Fruit fly (Drosophila melanogaster) whole organism, embryonic: ENCODE results near the gene wam.
A peak's percentile ranks its signal among the peaks of the same experiment; 100 is the strongest.

Experiments used
- Atf-2 ChIP-seq: fragments of 200-800 bp; sonication (Bioruptor generic); optimal IDR thresholded peaks from 2 replicates; lab custom pipeline; 2016; ENCODE audit warnings: missing biosample characterization, missing genetic modification characterization
- B-H2 ChIP-seq: fragments of 200-800 bp; sonication (Bioruptor generic); optimal IDR thresholded peaks from 2 replicates; lab custom pipeline; 2018; ENCODE audit warnings: missing biosample characterization, mild to moderate bottlenecking, missing genetic modification characterization
- CG11093 ChIP-seq: fragments of 200-800 bp; sonication (Bioruptor generic); IDR thresholded peaks from 3 replicates; pipeline ENCODE4 v1.3.6; 2022; ENCODE audit warnings: missing biosample characterization, missing genetic modification characterization
- CG12104 ChIP-seq: fragments of 200-800 bp; sonication (Bioruptor generic); optimal IDR thresholded peaks from 3 replicates; lab custom pipeline; 2016; ENCODE audit warnings: missing biosample characterization, missing genetic modification characterization
- CG13424 ChIP-seq: fragments of 200-800 bp; sonication (Bioruptor generic); optimal IDR thresholded peaks from 2 replicates; lab custom pipeline; 2019; ENCODE audit warnings: missing biosample characterization, mild to moderate bottlenecking, missing genetic modification characterization, moderate library complexity
- CG17361 ChIP-seq: fragments of 200-800 bp; sonication (Bioruptor generic); IDR thresholded peaks from 3 replicates; pipeline ENCODE4 v1.3.6; 2022; ENCODE audit warnings: missing biosample characterization, missing genetic modification characterization
- CG18764 ChIP-seq: fragments of 200-800 bp; sonication (Bioruptor generic); optimal IDR thresholded peaks from 3 replicates; lab custom pipeline; 2016; ENCODE audit warnings: missing biosample characterization, missing genetic modification characterization
- CG2116 ChIP-seq: fragments of 200-800 bp; sonication (Bioruptor generic); optimal IDR thresholded peaks from 3 replicates; lab custom pipeline; 2018; ENCODE audit warnings: missing biosample characterization, mild to moderate bottlenecking, missing genetic modification characterization
- CG2120 ChIP-seq: fragments of 200-800 bp; sonication (Bioruptor generic); optimal IDR thresholded peaks from 3 replicates; lab custom pipeline; 2016; ENCODE audit warnings: missing biosample characterization, missing genetic modification characterization
- CG2678 ChIP-seq: fragments of 200-800 bp; sonication (Bioruptor generic); optimal IDR thresholded peaks from 3 replicates; lab custom pipeline; 2019; ENCODE audit warnings: missing biosample characterization, mild to moderate bottlenecking, missing genetic modification characterization, moderate library complexity
- CG2712 ChIP-seq: fragments of 200-800 bp; optimal IDR thresholded peaks from 3 replicates; lab custom pipeline; 2019; ENCODE audit warnings: missing biosample characterization, mild to moderate bottlenecking, missing genetic modification characterization, moderate library complexity
- CG2875 ChIP-seq: fragments of 200-800 bp; sonication (Bioruptor generic); optimal IDR thresholded peaks from 2 replicates; lab custom pipeline; 2017; ENCODE audit warnings: missing biosample characterization, mild to moderate bottlenecking, missing genetic modification characterization, missing genetic modification reagents
- CG3065 ChIP-seq: fragments of 200-800 bp; sonication (Bioruptor generic); optimal IDR thresholded peaks from 2 replicates; lab custom pipeline; 2016; ENCODE audit warnings: missing biosample characterization, missing genetic modification characterization
- CG4282 ChIP-seq: fragments of 200-800 bp; sonication (Bioruptor generic); optimal IDR thresholded peaks from 2 replicates; lab custom pipeline; 2016; ENCODE audit warnings: missing biosample characterization, missing genetic modification characterization
- CG4404 ChIP-seq: fragments of 200-800 bp; sonication (Bioruptor generic); IDR thresholded peaks from 2 replicates; pipeline ENCODE4 v1.3.6; 2022; ENCODE audit warnings: missing biosample characterization, missing genetic modification characterization
- CG6791 ChIP-seq: fragments of 200-800 bp; sonication (Bioruptor generic); IDR thresholded peaks from 3 replicates; pipeline ENCODE4 v1.3.6; 2022; ENCODE audit warnings: missing biosample characterization, missing genetic modification characterization; ENCODE audit not compliant: partially characterized antibody
- CG7987 ChIP-seq: fragments of 200-800 bp; sonication (Bioruptor generic); optimal IDR thresholded peaks from 2 replicates; lab custom pipeline; 2018; ENCODE audit warnings: missing biosample characterization, mild to moderate bottlenecking, missing genetic modification characterization, moderate library complexity
- Dfd ChIP-seq, 2 experiments: fragments of >200 bp; optimal IDR thresholded peaks; 2 replicates each; lab custom pipeline; 2017; ENCODE audit warnings: missing biosample characterization in 2 of 2, missing genetic modification characterization in 2 of 2
- Gsc ChIP-seq: fragments of 200-800 bp; sonication (Bioruptor generic); IDR thresholded peaks from 2 replicates; pipeline ENCODE4 v1.3.6; 2022; ENCODE audit warnings: missing biosample characterization, missing genetic modification characterization
- Hsf ChIP-seq: fragments of 200-800 bp; sonication (Bioruptor generic); optimal IDR thresholded peaks from 3 replicates; lab custom pipeline; 2016; ENCODE audit warnings: missing biosample characterization, missing genetic modification characterization
- Lim3 ChIP-seq: fragments of 200-800 bp; sonication (Bioruptor generic); IDR thresholded peaks from 2 replicates; pipeline ENCODE4 v1.3.6; 2022; ENCODE audit warnings: missing biosample characterization, missing genetic modification characterization
- Lpt ChIP-seq: fragments of >200 bp; optimal IDR thresholded peaks from 2 replicates; lab custom pipeline; 2018; ENCODE audit warnings: missing biosample characterization, missing genetic modification characterization
- Neu2 ChIP-seq: fragments of 200-800 bp; sonication (Bioruptor generic); optimal IDR thresholded peaks from 3 replicates; lab custom pipeline; 2016; ENCODE audit warnings: missing biosample characterization, missing genetic modification characterization, borderline replicate concordance
- NfI ChIP-seq: fragments of 200-800 bp; sonication (Bioruptor generic); optimal IDR thresholded peaks from 3 replicates; lab custom pipeline; 2018; ENCODE audit warnings: missing biosample characterization, mild to moderate bottlenecking, missing genetic modification characterization, moderate library complexity
- Sin3A ChIP-seq: fragments of >200 bp; optimal IDR thresholded peaks from 2 replicates; lab custom pipeline; 2018
- Ssrp ChIP-seq: fragments of 200-800 bp; sonication (Bioruptor generic); optimal IDR thresholded peaks from 2 replicates; lab custom pipeline; 2018; ENCODE audit warnings: missing biosample characterization, mild to moderate bottlenecking, missing genetic modification characterization, moderate library complexity
- TFAM ChIP-seq: fragments of 200-800 bp; sonication (Bioruptor generic); optimal IDR thresholded peaks from 2 replicates; lab custom pipeline; 2017; ENCODE audit warnings: missing biosample characterization, missing genetic modification characterization, inconsistent platforms
- crol ChIP-seq: fragments of 200-800 bp; sonication (Bioruptor generic); IDR thresholded peaks from 2 replicates; pipeline ENCODE4 v1.3.6; 2022; ENCODE audit warnings: missing biosample characterization, missing genetic modification characterization
- cwo ChIP-seq: fragments of 200-800 bp; sonication (Bioruptor generic); optimal IDR thresholded peaks from 3 replicates; lab custom pipeline; 2017; ENCODE audit warnings: missing biosample characterization, missing genetic modification characterization, mild to moderate bottlenecking, moderate library complexity, missing genetic modification reagents
- da ChIP-seq: fragments of 200-800 bp; sonication (Bioruptor generic); optimal IDR thresholded peaks from 2 replicates; lab custom pipeline; 2016; ENCODE audit warnings: missing biosample characterization, missing genetic modification characterization
- dmrt99B ChIP-seq: fragments of 200-800 bp; sonication (Bioruptor generic); optimal IDR thresholded peaks from 2 replicates; lab custom pipeline; 2018; ENCODE audit warnings: missing biosample characterization, mild to moderate bottlenecking, missing genetic modification characterization, moderate library complexity
- exex ChIP-seq: fragments of 200-800 bp; sonication (Bioruptor generic); optimal IDR thresholded peaks from 4 replicates; lab custom pipeline; 2018; ENCODE audit warnings: missing biosample characterization, mild to moderate bottlenecking, missing genetic modification characterization, moderate library complexity
- fd96Cb ChIP-seq: fragments of 200-800 bp; sonication (Bioruptor generic); optimal IDR thresholded peaks from 2 replicates; lab custom pipeline; 2018; ENCODE audit warnings: missing biosample characterization, mild to moderate bottlenecking, missing genetic modification characterization, moderate library complexity
- fru ChIP-seq: fragments of >200 bp; optimal IDR thresholded peaks from 2 replicates; lab custom pipeline; 2017
- gem ChIP-seq: fragments of 200-800 bp; sonication (Bioruptor generic); optimal IDR thresholded peaks from 2 replicates; lab custom pipeline; 2019; ENCODE audit warnings: missing biosample characterization, mild to moderate bottlenecking, missing genetic modification characterization, moderate library complexity
- gt ChIP-seq: fragments of 200-800 bp; sonication (Bioruptor generic); IDR thresholded peaks from 2 replicates; pipeline ENCODE4 v1.3.6; 2022; ENCODE audit warnings: missing biosample characterization, missing genetic modification characterization
- insv ChIP-seq, 2 experiments: fragments of 200-800 bp; sonication (Bioruptor generic); optimal IDR thresholded peaks; 3 replicates each; lab custom pipeline; 2016 to 2018; ENCODE audit warnings: missing biosample characterization in 2 of 2, missing genetic modification characterization in 2 of 2
- jigr1 ChIP-seq: fragments of 200-800 bp; sonication (Bioruptor generic); IDR thresholded peaks from 3 replicates; pipeline ENCODE4 v1.3.6; 2022; ENCODE audit warnings: missing biosample characterization, missing genetic modification characterization
- jumu ChIP-seq: fragments of 200-800 bp; sonication (Bioruptor generic); optimal IDR thresholded peaks from 3 replicates; lab custom pipeline; 2016; ENCODE audit warnings: missing biosample characterization, missing genetic modification characterization
- lmd ChIP-seq: fragments of 200-800 bp; sonication (Bioruptor generic); IDR thresholded peaks from 2 replicates; pipeline ENCODE4 v1.3.6; 2022; ENCODE audit warnings: missing biosample characterization, missing genetic modification characterization
- lola ChIP-seq, 3 experiments: fragments of >200 bp in 2 of 3; fragments of 200-800 bp in 1 of 3; sonication (Bioruptor generic) in 1 of 3; optimal IDR thresholded peaks; 2 replicates each; lab custom pipeline; 2017 to 2019; ENCODE audit warnings: missing biosample characterization in 3 of 3, missing genetic modification characterization in 3 of 3, mild to moderate bottlenecking in 1 of 3, moderate library complexity in 1 of 3
- mam ChIP-seq: fragments of 200-800 bp; sonication (Bioruptor generic); optimal IDR thresholded peaks from 3 replicates; lab custom pipeline; 2016; ENCODE audit warnings: missing biosample characterization, missing genetic modification characterization
- oc ChIP-seq: fragments of 200-800 bp; sonication (Bioruptor generic); optimal IDR thresholded peaks from 2 replicates; lab custom pipeline; 2018; ENCODE audit warnings: missing biosample characterization, mild to moderate bottlenecking, missing genetic modification characterization, moderate library complexity
- odd ChIP-seq: fragments of 200-800 bp; sonication (Bioruptor generic); optimal IDR thresholded peaks from 2 replicates; lab custom pipeline; 2017; ENCODE audit warnings: missing biosample characterization, mild to moderate bottlenecking, missing genetic modification characterization
- prd ChIP-seq, 3 experiments: fragments of >200 bp in 2 of 3; fragments of 200-800 bp in 1 of 3; sonication (Bioruptor generic) in 1 of 3; optimal IDR thresholded peaks in 2 of 3; IDR thresholded peaks in 1 of 3; 2 replicates in 2 of 3; 3 replicates in 1 of 3; pipeline versions ENCODE4 v1.3.6 to Lab custom; 2017 to 2022; ENCODE audit warnings: missing biosample characterization in 1 of 3, missing genetic modification characterization in 1 of 3
- pzg ChIP-seq: fragments of 200-800 bp; sonication (Bioruptor generic); optimal IDR thresholded peaks from 3 replicates; lab custom pipeline; 2018; ENCODE audit warnings: missing biosample characterization, mild to moderate bottlenecking, missing genetic modification characterization, moderate library complexity
- slp2 ChIP-seq: fragments of 200-800 bp; sonication (Bioruptor generic); optimal IDR thresholded peaks from 2 replicates; lab custom pipeline; 2016; ENCODE audit warnings: missing biosample characterization, missing genetic modification characterization
- stwl ChIP-seq: fragments of 200-800 bp; sonication (Bioruptor generic); optimal IDR thresholded peaks from 3 replicates; lab custom pipeline; 2018; ENCODE audit warnings: missing biosample characterization, mild to moderate bottlenecking, missing genetic modification characterization, moderate library complexity
- trem ChIP-seq: fragments of 200-800 bp; optimal IDR thresholded peaks from 3 replicates; lab custom pipeline; 2019; ENCODE audit warnings: missing biosample characterization, mild to moderate bottlenecking, missing genetic modification characterization, moderate library complexity
- trh ChIP-seq: fragments of 200-800 bp; sonication (Bioruptor generic); optimal IDR thresholded peaks from 2 replicates; lab custom pipeline; 2016; ENCODE audit warnings: missing biosample characterization, missing genetic modification characterization
- zfh2 ChIP-seq: fragments of 200-800 bp; sonication (Bioruptor generic); optimal IDR thresholded peaks from 2 replicates; lab custom pipeline; 2016; ENCODE audit warnings: missing biosample characterization, missing genetic modification characterization

The wam gene

dm6 chr3R:23326292-23326691 lies 38.4 kb upstream of the wam start (continued):
- TF ChIP-seq jumu (peak; percentile 83), oc (tag; lab: Kevin White, UChicago) (peak; percentile 72), prd (optimal IDR thresholded peaks at IDR 0.05; lab: Kevin White, UChicago) (no peak), prd (GFP tag; IDR thresholded peaks at IDR 0.05; lab: Robert Waterston, UW) (peak; percentile 87), odd (GFP tag; lab: Kevin White, UChicago) (peak; percentile 66), Hsf (peak; percentile 91), jigr1 (GFP tag; lab: Robert Waterston, UW) (peak; percentile 66; the same call in 2 of the 3 replicates), CG2678 (tag; lab: Kevin White, UChicago) (peak; percentile 86), Atf-2 (GFP tag; lab: Kevin White, UChicago) (peak; percentile 85), NfI (GFP tag; lab: Kevin White, UChicago) (peak; percentile 86), B-H2 (GFP tag; lab: Kevin White, UChicago) (no peak), TFAM (GFP tag; lab: Kevin White, UChicago) (peak; percentile 3), fru (lab: Kevin White, UChicago) (no peak), mam (GFP tag; lab: Kevin White, UChicago) (peak; percentile 80), gem (tag; lab: Kevin White, UChicago) (peak; percentile 93), exex (tag; lab: Kevin White, UChicago) (no peak), Lpt (no peak), cwo (GFP tag; lab: Kevin White, UChicago) (peak; percentile 68), dmrt99B (peak; percentile 82), fd96Cb (tag; lab: Kevin White, UChicago) (peak; percentile 89), CG11093 (GFP tag; lab: Robert Waterston, UW) (peak; percentile 77), CG2116 (GFP tag; lab: Kevin White, UChicago) (peak; percentile 39), Dfd (GFP tag; optimal IDR thresholded peaks at IDR 0.05; lab: Kevin White, UChicago) (no peak), CG2875 (peak; percentile 82), CG13424 (tag; lab: Kevin White, UChicago) (peak; percentile 79), CG3065 (peak; percentile 76), lola (GFP tag; optimal IDR thresholded peaks at IDR 0.05; lab: Kevin White, UChicago) (peak in 1 of 3 experiments; percentile 93), zfh2 (GFP tag; lab: Kevin White, UChicago) (peak; percentile 60), CG2712 (tag; lab: Kevin White, UChicago) (peak; percentile 94), trh (peak; percentile 26), CG7987 (GFP tag; lab: Kevin White, UChicago) (peak; percentile 56), crol (GFP tag; lab: Robert Waterston, UW) (no peak), slp2 (peak; percentile 84), gt (GFP tag; lab: Robert Waterston, UW) (peak; percentile 52; the same call in 1 of the 2 replicates), Sin3A (lab: Kevin White, UChicago) (no peak), Gsc (GFP tag; lab: Robert Waterston, UW) (no peak; the same call in 1 of the 2 replicates), Ssrp (tag; lab: Kevin White, UChicago) (peak; percentile 82), CG17361 (GFP tag; lab: Robert Waterston, UW) (peak; percentile 86), CG18764 (GFP tag; lab: Kevin White, UChicago) (peak; percentile 77), CG4404 (peak; percentile 67), da (GFP tag; lab: Kevin White, UChicago) (peak; percentile 18), Neu2 (GFP tag; lab: Kevin White, UChicago) (peak; percentile 10), CG2120 (peak; percentile 85), trem (tag; lab: Kevin White, UChicago) (peak; percentile 81), stwl (peak; percentile 47), Lim3 (no peak; the same call in 1 of the 2 replicates), CG4282 (GFP tag; lab: Kevin White, UChicago) (peak; percentile 45), CG6791 (GFP tag; lab: Robert Waterston, UW) (no peak), lmd (GFP tag; lab: Robert Waterston, UW) (peak; percentile 86), insv (GFP tag; optimal IDR thresholded peaks at IDR 0.05; lab: Kevin White, UChicago) (no peak), CG12104 (GFP tag; lab: Kevin White, UChicago) (peak; percentile 60), pzg (GFP tag; lab: Kevin White, UChicago) (no peak)
